Fruit fly (Drosophila melanogaster): ENCODE results near the gene aurA.

The aurA gene

DNA sequence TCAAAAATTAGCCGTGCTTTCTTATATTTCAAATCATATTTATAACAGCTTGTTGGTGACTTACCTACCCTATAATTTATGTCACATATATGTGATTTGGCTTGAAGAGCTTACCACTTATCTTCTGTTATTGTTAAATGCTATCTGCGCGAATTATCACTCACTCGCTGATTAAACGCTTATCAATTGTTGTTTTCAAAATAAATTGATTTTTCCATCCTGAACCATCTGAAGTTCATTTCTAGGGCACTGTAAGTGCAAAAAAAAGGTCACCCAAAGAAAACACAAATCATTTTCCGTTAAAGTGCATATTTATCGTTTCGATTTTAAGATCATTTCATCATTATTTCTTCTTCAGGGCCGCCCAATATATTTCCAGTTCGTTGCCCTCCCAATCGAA lies 15.4 kb downstream of the aurA start:
- TF ChIP-seq insv (optimal IDR thresholded peaks at IDR 0.05), result no peak
- no peak for TF ChIP-seq Sin3A (optimal IDR thresholded peaks at IDR 0.05)
- no peak for TF ChIP-seq psq (optimal IDR thresholded peaks at IDR 0.05)

DNA sequence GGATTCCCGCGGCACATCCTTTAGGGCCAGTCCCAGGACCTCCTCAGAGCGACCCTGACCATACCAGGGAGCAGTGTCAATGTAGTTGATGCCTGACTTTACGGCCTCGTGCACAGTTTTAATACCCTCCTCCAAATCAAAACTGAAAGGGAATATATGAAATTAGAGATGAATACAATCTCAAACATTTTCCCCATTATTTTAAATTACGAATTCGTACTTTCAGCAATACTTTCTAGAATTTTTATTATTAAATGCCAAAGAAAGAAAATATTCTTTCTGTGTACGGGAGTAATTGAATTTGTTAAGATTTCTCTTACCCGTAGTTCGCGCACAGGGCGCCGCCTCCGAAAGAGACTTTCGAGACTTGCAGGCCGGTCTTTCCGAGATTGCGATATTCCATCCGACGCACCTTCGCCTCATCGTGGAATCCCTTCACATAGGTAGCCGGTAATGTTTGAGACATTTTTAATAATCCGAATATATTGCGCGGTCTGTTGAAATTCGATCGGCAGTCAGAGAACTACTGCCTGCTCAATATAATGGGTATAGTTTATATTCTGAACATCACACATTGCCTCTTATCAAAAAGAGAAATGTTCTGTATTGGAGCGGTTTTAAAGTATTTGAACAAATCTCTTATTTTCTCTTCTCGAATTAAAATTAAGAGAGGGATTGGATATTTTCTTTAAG lies 17.1 kb downstream of the aurA start, which contains the start of gene CG18547:
Gene CG18547, minus strand, starts transcription at position 512 of the 693 bp plus-strand sequence.
- TF ChIP-seq h (optimal IDR thresholded peaks at IDR 0.05) (no peak), ttk (optimal IDR thresholded peaks at IDR 0.05) (no peak), insv (optimal IDR thresholded peaks at IDR 0.05) (no peak), psq (optimal IDR thresholded peaks at IDR 0.05) (no peak), Sin3A (optimal IDR thresholded peaks at IDR 0.05) (no peak), Myc (optimal IDR thresholded peaks at IDR 0.05) (no peak)

DNA sequence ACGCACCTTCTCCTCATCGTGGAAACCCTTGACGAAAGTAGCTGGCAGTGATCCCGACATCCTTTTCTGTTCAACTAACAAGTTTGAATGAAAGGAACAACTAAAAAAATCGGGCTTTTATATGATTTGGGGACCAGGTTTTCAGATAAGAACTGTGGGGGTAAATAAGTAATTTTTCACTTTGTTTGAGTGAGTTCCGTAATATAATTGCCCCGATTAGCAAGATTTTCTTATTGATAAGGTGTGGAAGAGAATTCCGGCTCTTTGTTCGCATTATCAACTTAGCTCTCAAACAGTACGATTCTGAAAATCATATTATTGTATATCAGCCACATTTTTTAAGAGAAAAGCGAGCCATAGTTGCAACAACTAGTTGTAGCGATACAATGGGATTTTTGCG lies 19.0 kb downstream of the aurA start, which contains the start of gene CG12224:
Gene CG12224, minus strand, starts transcription at position 101 of the 400 bp plus-strand sequence.
- no peak for TF ChIP-seq Sin3A (optimal IDR thresholded peaks at IDR 0.05)
- TF ChIP-seq Myc (optimal IDR thresholded peaks at IDR 0.05), result no peak
- TF ChIP-seq h (optimal IDR thresholded peaks at IDR 0.05), result no peak
- no peak for TF ChIP-seq insv (optimal IDR thresholded peaks at IDR 0.05)
- TF ChIP-seq psq (optimal IDR thresholded peaks at IDR 0.05), result no peak
- TF ChIP-seq ttk (optimal IDR thresholded peaks at IDR 0.05), result no peak

DNA sequence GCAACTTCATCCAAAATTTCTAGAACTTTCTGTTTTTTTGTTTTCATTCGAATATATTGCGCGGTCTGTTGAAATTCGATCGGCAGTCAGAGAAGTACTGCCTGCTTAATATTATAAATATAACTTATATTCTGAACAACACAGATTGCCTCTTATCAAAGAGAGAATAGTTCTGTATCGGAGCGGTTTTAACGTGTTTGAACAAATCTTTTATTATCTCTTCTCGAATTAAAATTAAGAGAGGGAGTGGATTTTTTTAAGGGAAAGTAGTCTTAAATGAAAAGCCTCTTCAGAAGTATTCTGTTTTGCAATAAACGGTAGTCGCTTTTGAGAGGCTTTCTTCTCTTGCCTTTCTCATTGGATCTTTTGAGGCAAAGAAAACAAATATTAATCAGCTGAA lies 19.6 kb downstream of the aurA start:
- TF ChIP-seq Sin3A (optimal IDR thresholded peaks at IDR 0.05) (no peak), psq (optimal IDR thresholded peaks at IDR 0.05) (no peak), h (optimal IDR thresholded peaks at IDR 0.05) (no peak), insv (optimal IDR thresholded peaks at IDR 0.05) (no peak), ttk (optimal IDR thresholded peaks at IDR 0.05) (no peak), Myc (optimal IDR thresholded peaks at IDR 0.05) (no peak)

DNA sequence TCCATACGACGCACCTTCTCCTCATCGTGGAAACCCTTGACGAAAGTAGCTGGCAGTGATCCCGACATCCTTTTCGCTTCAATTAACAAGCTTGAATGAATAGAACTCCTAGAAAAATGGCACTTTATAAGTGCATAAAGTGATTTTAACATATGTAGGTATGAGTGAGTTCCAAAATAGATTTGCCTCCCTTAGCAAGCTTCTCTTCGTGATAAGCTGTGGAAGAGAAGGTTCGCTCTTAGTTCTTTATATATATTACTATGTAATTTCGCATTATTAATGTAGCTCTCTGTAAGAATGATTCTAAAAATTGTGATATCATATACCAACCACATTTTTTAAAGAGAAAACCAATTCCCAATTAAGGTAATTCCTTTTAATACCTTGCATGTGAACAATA lies 21.5 kb downstream of the aurA start, which contains the start of gene CG3397:
Gene CG3397, minus strand, starts transcription at position 101 of the 400 bp plus-strand sequence.
- TF ChIP-seq Myc (optimal IDR thresholded peaks at IDR 0.05) (no peak), insv (optimal IDR thresholded peaks at IDR 0.05) (no peak), h (optimal IDR thresholded peaks at IDR 0.05) (no peak), ttk (optimal IDR thresholded peaks at IDR 0.05) (no peak), psq (optimal IDR thresholded peaks at IDR 0.05) (no peak), Sin3A (optimal IDR thresholded peaks at IDR 0.05) (no peak)

DNA sequence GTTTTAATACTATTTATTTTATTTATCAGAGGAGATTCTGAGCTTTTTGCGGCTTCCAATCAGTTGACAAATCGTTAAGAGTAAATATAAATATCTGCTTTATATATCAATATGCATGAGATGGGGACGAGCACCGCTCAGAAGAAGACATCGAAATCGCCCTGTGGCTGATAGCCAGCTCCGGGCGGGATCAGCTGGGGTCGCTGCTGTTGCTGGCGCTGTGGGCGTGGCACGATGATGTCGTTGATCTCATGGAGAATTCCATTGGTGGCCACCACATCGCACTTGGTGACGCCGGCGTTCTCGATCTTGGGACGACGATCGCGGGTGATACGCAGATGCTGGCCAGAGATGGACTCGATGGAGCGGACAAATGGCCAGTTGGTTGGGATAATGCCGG lies 21.9 kb downstream of the aurA start:
- TF ChIP-seq insv (optimal IDR thresholded peaks at IDR 0.05), result no peak
- no peak for TF ChIP-seq h (optimal IDR thresholded peaks at IDR 0.05)
- no peak for TF ChIP-seq Myc (optimal IDR thresholded peaks at IDR 0.05)
- no peak for TF ChIP-seq Sin3A (optimal IDR thresholded peaks at IDR 0.05)
- TF ChIP-seq ttk (optimal IDR thresholded peaks at IDR 0.05), result no peak
- TF ChIP-seq psq (optimal IDR thresholded peaks at IDR 0.05), result no peak

DNA sequence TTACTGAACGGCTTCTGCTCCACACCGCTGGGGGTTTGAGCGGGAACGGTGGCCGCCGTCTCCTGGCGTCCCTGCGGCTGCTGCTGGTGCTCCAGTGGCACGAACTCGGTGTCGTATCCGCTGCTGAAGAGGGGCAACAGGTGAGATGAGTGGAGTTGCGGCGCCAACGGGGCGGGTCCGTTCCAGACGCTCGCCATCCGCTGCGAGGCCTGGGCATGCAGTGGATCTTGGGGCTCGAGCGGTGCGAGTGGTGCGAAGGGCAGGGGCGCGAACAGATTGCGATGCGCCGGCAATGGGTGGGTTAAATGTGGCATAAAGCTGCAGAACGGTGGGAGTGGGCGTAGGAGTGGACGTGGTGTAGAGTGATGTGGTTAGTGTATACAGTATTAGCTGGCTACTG lies 26.3 kb downstream of the aurA start:
- no peak for TF ChIP-seq ttk (optimal IDR thresholded peaks at IDR 0.05)
- TF ChIP-seq insv (optimal IDR thresholded peaks at IDR 0.05), result no peak
- TF ChIP-seq psq (optimal IDR thresholded peaks at IDR 0.05), result no peak
- no peak for TF ChIP-seq h (optimal IDR thresholded peaks at IDR 0.05)
- no peak for TF ChIP-seq Sin3A (optimal IDR thresholded peaks at IDR 0.05)
- no peak for TF ChIP-seq Myc (optimal IDR thresholded peaks at IDR 0.05)

DNA sequence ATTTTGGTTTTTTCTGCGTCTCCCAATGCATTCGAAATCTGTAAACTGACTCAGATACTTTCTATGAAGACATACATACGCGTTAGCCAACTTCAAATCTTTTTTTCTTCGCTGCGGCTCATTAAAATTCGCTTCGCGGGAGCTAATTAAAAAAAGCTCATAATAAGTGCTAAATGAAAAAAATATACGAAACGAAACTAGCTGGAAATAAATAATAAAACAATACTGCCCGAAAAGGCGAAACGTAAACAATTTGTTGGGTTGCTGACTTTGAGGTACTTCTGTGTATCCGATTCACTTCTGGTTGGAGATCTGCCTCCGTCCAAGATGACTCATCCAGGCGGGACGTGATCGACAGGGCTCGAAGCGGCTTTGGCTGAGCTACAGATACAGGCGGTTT lies 27.1 kb downstream of the aurA start:
- no peak for TF ChIP-seq Sin3A (optimal IDR thresholded peaks at IDR 0.05)
- TF ChIP-seq Myc (optimal IDR thresholded peaks at IDR 0.05), result no peak
- TF ChIP-seq ttk (optimal IDR thresholded peaks at IDR 0.05), result no peak
- no peak for TF ChIP-seq psq (optimal IDR thresholded peaks at IDR 0.05)
- TF ChIP-seq h (optimal IDR thresholded peaks at IDR 0.05), result no peak
- TF ChIP-seq insv (optimal IDR thresholded peaks at IDR 0.05), result no peak

DNA sequence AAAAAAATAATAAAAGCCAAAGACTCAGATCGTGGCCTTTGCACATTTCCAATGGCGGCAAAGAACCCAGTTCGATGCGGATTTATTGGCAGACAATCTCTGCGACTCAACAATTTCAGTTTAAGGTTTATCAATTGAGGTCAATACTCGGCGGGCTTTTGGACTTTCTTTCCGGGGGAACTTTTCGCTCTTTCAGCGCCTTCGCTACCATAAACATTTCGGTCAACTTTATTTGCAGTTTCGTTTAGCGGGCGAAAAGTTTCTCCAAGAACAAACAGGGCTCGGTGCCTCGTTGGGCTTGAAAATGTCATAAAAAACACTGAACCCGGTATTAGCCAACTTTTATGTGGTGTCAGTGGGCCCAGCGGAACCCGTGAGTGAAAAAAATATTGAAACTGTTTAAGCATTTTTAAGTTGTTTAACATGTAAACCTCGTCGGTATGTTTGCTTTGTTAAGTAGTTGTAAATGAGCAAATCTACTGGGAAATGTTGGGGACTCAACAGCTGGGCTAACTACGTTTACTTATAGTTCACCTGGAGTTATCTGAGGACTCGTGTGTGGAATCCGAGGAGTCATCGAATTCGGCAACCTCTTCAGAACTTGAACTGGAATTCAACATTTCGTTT lies 28.7 kb downstream of the aurA start:
- no peak for TF ChIP-seq insv (optimal IDR thresholded peaks at IDR 0.05)
- TF ChIP-seq Myc (optimal IDR thresholded peaks at IDR 0.05), result no peak
- no peak for TF ChIP-seq ttk (optimal IDR thresholded peaks at IDR 0.05)
- no peak for TF ChIP-seq Sin3A (optimal IDR thresholded peaks at IDR 0.05)
- TF ChIP-seq psq (optimal IDR thresholded peaks at IDR 0.05), result no peak
- no peak for TF ChIP-seq h (optimal IDR thresholded peaks at IDR 0.05)

DNA sequence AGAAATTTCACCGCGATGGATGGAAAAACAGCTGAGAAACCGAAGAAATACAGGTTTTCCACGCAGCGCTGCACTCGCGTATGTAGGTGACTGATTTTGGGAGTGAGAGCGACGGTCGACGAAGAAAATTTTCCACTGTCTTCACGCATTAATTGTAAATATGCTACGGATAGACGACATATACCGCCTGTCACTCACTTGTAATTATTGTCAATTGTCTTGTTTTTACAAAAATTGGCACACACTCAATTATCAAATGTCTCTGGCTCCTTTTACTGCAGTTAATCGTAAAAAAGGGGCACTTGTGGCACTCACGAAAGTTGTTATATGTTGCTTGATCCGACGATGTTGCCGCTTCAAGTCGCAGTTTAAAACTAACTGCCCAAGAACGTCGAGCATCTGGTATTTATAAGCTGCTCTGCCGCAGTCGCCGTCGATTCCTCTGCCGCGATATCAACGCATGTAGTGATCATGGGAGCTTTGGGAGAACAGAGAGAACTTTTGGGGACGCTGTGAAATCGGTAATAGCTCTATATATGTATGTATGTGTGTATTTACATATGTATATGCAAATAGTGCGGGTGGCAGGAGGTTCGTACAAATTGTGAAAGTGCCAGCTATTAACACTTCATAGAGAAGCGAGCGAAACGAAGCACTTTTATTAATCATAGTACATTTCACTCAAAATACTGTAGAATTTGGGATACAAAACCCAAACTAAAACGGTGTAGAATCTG lies 30.2 kb downstream of the aurA start, which contains the start of gene mfas:
Gene mfas, minus strand, starts transcription at position 382 of the 737 bp plus-strand sequence.
- TF ChIP-seq insv (optimal IDR thresholded peaks at IDR 0.05) (no peak), h (optimal IDR thresholded peaks at IDR 0.05) (no peak), psq (optimal IDR thresholded peaks at IDR 0.05) (no peak), Myc (optimal IDR thresholded peaks at IDR 0.05) (no peak), Sin3A (optimal IDR thresholded peaks at IDR 0.05) (no peak), ttk (optimal IDR thresholded peaks at IDR 0.05) (no peak)

DNA sequence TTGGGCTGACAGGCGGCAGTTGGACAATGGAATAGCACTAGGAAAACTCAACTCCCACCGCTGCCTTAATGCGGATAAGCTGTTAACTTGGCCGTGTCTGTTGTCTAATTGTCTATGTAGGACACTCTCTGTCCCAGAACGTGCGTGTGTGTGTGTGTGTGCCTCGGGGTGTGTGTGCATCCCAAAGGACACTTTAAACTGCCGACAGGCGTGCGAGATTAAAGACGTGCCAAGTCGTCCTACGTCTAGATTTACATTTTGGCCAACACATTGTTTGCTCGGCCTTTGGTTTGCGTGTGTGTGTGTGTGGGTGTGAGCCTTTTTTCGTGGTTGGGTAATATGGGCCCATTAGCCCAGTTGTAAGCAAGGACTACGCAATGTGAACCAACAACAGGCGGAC lies 35.2 kb downstream of the aurA start:
- no peak for TF ChIP-seq Myc (optimal IDR thresholded peaks at IDR 0.05)
- no peak for TF ChIP-seq Sin3A (optimal IDR thresholded peaks at IDR 0.05)
- no peak for TF ChIP-seq ttk (optimal IDR thresholded peaks at IDR 0.05)
- no peak for TF ChIP-seq psq (optimal IDR thresholded peaks at IDR 0.05)
- TF ChIP-seq h (optimal IDR thresholded peaks at IDR 0.05), result no peak
- TF ChIP-seq insv (optimal IDR thresholded peaks at IDR 0.05), result no peak

DNA sequence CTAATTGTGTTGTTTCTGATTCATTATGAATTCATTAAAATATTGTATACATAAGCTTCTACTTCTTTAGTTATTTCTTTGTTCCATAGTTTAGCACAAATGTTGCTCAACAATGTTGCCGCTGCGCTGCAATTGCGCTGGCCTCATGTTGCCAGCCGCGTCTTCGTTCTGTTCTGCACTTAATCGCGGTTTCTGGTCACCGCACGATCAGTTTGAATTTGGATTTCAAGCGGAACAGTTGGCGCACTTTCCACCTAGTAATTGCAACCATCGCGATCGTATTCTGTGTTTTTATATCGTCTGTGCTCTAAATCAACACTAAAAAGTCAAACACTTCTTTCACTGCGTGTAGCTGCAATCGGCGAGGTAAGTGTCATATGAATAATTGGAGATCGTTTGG lies 36.1 kb downstream of the aurA start, which contains the start of gene Ect3:
Gene Ect3, plus strand, starts transcription at position 205 of the 400 bp plus-strand sequence.
- TF ChIP-seq h (optimal IDR thresholded peaks at IDR 0.05), result no peak
- TF ChIP-seq Sin3A (optimal IDR thresholded peaks at IDR 0.05), result no peak
- TF ChIP-seq psq (optimal IDR thresholded peaks at IDR 0.05), result no peak
- TF ChIP-seq Myc (optimal IDR thresholded peaks at IDR 0.05), result no peak
- TF ChIP-seq insv (optimal IDR thresholded peaks at IDR 0.05), result no peak
- TF ChIP-seq ttk (optimal IDR thresholded peaks at IDR 0.05), result no peak
